Fruit fly (Drosophila melanogaster) whole organism, embryonic: ENCODE results near the gene CG34269.

Experiments used
- Asciz ChIP-seq: fragments of 200-800 bp; sonication (Bioruptor generic); optimal IDR thresholded peaks from 2 replicates; lab custom pipeline; 2017; ENCODE audit warnings: missing biosample characterization, mild to moderate bottlenecking, missing genetic modification characterization, missing genetic modification reagents
- Bteb2 ChIP-seq: fragments of 200-800 bp; sonication (Bioruptor generic); optimal IDR thresholded peaks from 2 replicates; lab custom pipeline; 2016; ENCODE audit warnings: missing biosample characterization, missing genetic modification characterization
- CG11247 ChIP-seq: fragments of 200-800 bp; sonication (Bioruptor generic); IDR thresholded peaks from 2 replicates; pipeline ENCODE4 v1.3.6; 2022; ENCODE audit warnings: missing biosample characterization, missing genetic modification characterization
- CG12769 ChIP-seq: fragments of 200-800 bp; sonication (Bioruptor generic); optimal IDR thresholded peaks from 2 replicates; lab custom pipeline; 2019; ENCODE audit warnings: missing biosample characterization, mild to moderate bottlenecking, missing genetic modification characterization, moderate library complexity
- CG1529 ChIP-seq: fragments of 200-800 bp; sonication (Bioruptor generic); optimal IDR thresholded peaks from 3 replicates; lab custom pipeline; 2018; ENCODE audit warnings: missing biosample characterization, missing genetic modification characterization
- CG17186 ChIP-seq: fragments of 200-800 bp; sonication (Bioruptor generic); optimal IDR thresholded peaks from 3 replicates; lab custom pipeline; 2017; ENCODE audit warnings: missing biosample characterization, missing genetic modification reagents, missing genetic modification characterization
- CG17361 ChIP-seq: fragments of 200-800 bp; sonication (Bioruptor generic); IDR thresholded peaks from 3 replicates; pipeline ENCODE4 v1.3.6; 2022; ENCODE audit warnings: missing biosample characterization, missing genetic modification characterization
- CG4404 ChIP-seq: fragments of 200-800 bp; sonication (Bioruptor generic); IDR thresholded peaks from 2 replicates; pipeline ENCODE4 v1.3.6; 2022; ENCODE audit warnings: missing biosample characterization, missing genetic modification characterization
- CG8290 ChIP-seq, 3 experiments: fragments of 200-800 bp; sonication (Bioruptor generic); optimal IDR thresholded peaks; 2 replicates each; lab custom pipeline; 2016 to 2019; ENCODE audit warnings: missing biosample characterization in 3 of 3, missing genetic modification characterization in 3 of 3, mild to moderate bottlenecking in 2 of 3, moderate library complexity in 1 of 3
- CG8944 ChIP-seq: fragments of 200-800 bp; sonication (Bioruptor generic); optimal IDR thresholded peaks from 3 replicates; lab custom pipeline; 2016; ENCODE audit warnings: missing biosample characterization, missing genetic modification characterization
- D ChIP-seq, 2 experiments: fragments of 200-800 bp in 1 of 2; fragments of >200 bp in 1 of 2; sonication (Bioruptor generic) in 1 of 2; optimal IDR thresholded peaks; 2 replicates in 1 of 2; 3 replicates in 1 of 2; lab custom pipeline; 2017; ENCODE audit warnings: mild to moderate bottlenecking in 1 of 2, missing biosample characterization in 1 of 2, missing genetic modification characterization in 1 of 2, missing genetic modification reagents in 1 of 2
- D19A ChIP-seq: fragments of 200-800 bp; optimal IDR thresholded peaks from 3 replicates; lab custom pipeline; 2019; ENCODE audit warnings: missing biosample characterization, mild to moderate bottlenecking, missing genetic modification characterization, moderate library complexity
- Dip2 ChIP-seq: fragments of 200-800 bp; sonication (Bioruptor generic); IDR thresholded peaks from 2 replicates; pipeline ENCODE4 v1.3.6; 2022; ENCODE audit warnings: missing biosample characterization, missing genetic modification characterization
- E2f1 ChIP-seq: fragments of 200-800 bp; sonication (Bioruptor generic); IDR thresholded peaks from 2 replicates; pipeline ENCODE4 v1.3.6; 2022; ENCODE audit warnings: missing biosample characterization, missing genetic modification characterization
- Mrtf ChIP-seq: fragments of 200-800 bp; sonication (Bioruptor generic); IDR thresholded peaks from 3 replicates; pipeline ENCODE4 v1.3.6; 2022; ENCODE audit warnings: missing biosample characterization, missing genetic modification characterization
- Myb ChIP-seq: fragments of 200-800 bp; sonication (Bioruptor generic); optimal IDR thresholded peaks from 2 replicates; lab custom pipeline; 2016; ENCODE audit warnings: missing biosample characterization, missing genetic modification characterization
- NC2β ChIP-seq: fragments of 200-800 bp; sonication (Bioruptor generic); optimal IDR thresholded peaks from 2 replicates; lab custom pipeline; 2016; ENCODE audit warnings: missing biosample characterization, missing genetic modification characterization
- Nf-YC ChIP-seq: fragments of 200-800 bp; optimal IDR thresholded peaks from 3 replicates; lab custom pipeline; 2019; ENCODE audit warnings: missing biosample characterization, mild to moderate bottlenecking, missing genetic modification characterization, moderate library complexity
- NfI ChIP-seq: fragments of 200-800 bp; sonication (Bioruptor generic); optimal IDR thresholded peaks from 3 replicates; lab custom pipeline; 2018; ENCODE audit warnings: missing biosample characterization, mild to moderate bottlenecking, missing genetic modification characterization, moderate library complexity
- Sry-β ChIP-seq: fragments of 200-800 bp; sonication (Bioruptor generic); optimal IDR thresholded peaks from 2 replicates; lab custom pipeline; 2018; ENCODE audit warnings: missing biosample characterization, mild to moderate bottlenecking, missing genetic modification characterization, moderate library complexity
- Ssrp ChIP-seq: fragments of 200-800 bp; sonication (Bioruptor generic); optimal IDR thresholded peaks from 2 replicates; lab custom pipeline; 2018; ENCODE audit warnings: missing biosample characterization, mild to moderate bottlenecking, missing genetic modification characterization, moderate library complexity
- Stat92E ChIP-seq, 3 experiments: fragments of >200 bp in 2 of 3; fragments of 200-800 bp in 1 of 3; sonication (Bioruptor generic) in 1 of 3; optimal IDR thresholded peaks; 2 replicates each; lab custom pipeline; 2017 to 2019; ENCODE audit warnings: missing biosample characterization in 3 of 3, missing genetic modification characterization in 3 of 3, mild to moderate bottlenecking in 1 of 3, moderate library complexity in 1 of 3
- Taf1 ChIP-seq: fragments of 200-800 bp; sonication (Bioruptor generic); IDR thresholded peaks from 2 replicates; pipeline ENCODE4 v1.3.6; 2022; ENCODE audit warnings: missing biosample characterization, missing genetic modification characterization
- Trl ChIP-seq, 3 experiments: fragments of >200 bp in 2 of 3; fragments of 200-800 bp in 1 of 3; sonication (Bioruptor generic) in 1 of 3; optimal IDR thresholded peaks; 2 replicates in 1 of 3; 3 replicates in 2 of 3; lab custom pipeline; 2016 to 2017; ENCODE audit warnings: missing biosample characterization in 1 of 3, missing genetic modification characterization in 1 of 3
- abd-A ChIP-seq: fragments of 200-800 bp; sonication (Bioruptor generic); optimal IDR thresholded peaks from 3 replicates; lab custom pipeline; 2019; ENCODE audit warnings: missing biosample characterization, mild to moderate bottlenecking, missing genetic modification characterization, moderate library complexity
- ase ChIP-seq: fragments of 200-800 bp; sonication (Bioruptor generic); IDR thresholded peaks from 3 replicates; pipeline ENCODE4 v1.3.6; 2022; ENCODE audit warnings: missing biosample characterization, missing genetic modification characterization
- bigmax ChIP-seq: fragments of 200-800 bp; sonication (Bioruptor generic); optimal IDR thresholded peaks from 2 replicates; lab custom pipeline; 2018; ENCODE audit warnings: missing biosample characterization, mild to moderate bottlenecking, missing genetic modification characterization
- chm ChIP-seq: fragments of 200-800 bp; sonication (Bioruptor generic); IDR thresholded peaks from 2 replicates; pipeline ENCODE4 v1.3.6; 2022; ENCODE audit warnings: missing biosample characterization, missing genetic modification characterization
- chn ChIP-seq: fragments of 200-800 bp; sonication (Bioruptor generic); optimal IDR thresholded peaks from 2 replicates; lab custom pipeline; 2016; ENCODE audit warnings: missing biosample characterization, missing genetic modification characterization
- dan ChIP-seq: fragments of 200-800 bp; sonication (Bioruptor generic); IDR thresholded peaks from 2 replicates; pipeline ENCODE4 v1.3.6; 2022; ENCODE audit warnings: missing biosample characterization, missing genetic modification characterization
- emc ChIP-seq: fragments of 200-800 bp; sonication (Bioruptor generic); optimal IDR thresholded peaks from 2 replicates; lab custom pipeline; 2016; ENCODE audit warnings: missing biosample characterization, missing genetic modification characterization
- en ChIP-seq: fragments of 200-800 bp; sonication (Bioruptor generic); optimal IDR thresholded peaks from 2 replicates; lab custom pipeline; 2016; ENCODE audit warnings: missing biosample characterization, missing genetic modification characterization
- eve ChIP-seq, 2 experiments: fragments of >200 bp; optimal IDR thresholded peaks; 2 replicates each; lab custom pipeline; 2017; ENCODE audit warnings: missing biosample characterization in 2 of 2, missing genetic modification characterization in 2 of 2
- fd3F ChIP-seq: fragments of 200-800 bp; sonication (Bioruptor generic); optimal IDR thresholded peaks from 2 replicates; lab custom pipeline; 2018; ENCODE audit warnings: missing biosample characterization, mild to moderate bottlenecking, missing genetic modification characterization, moderate library complexity
- h ChIP-seq: fragments of >200 bp; optimal IDR thresholded peaks from 2 replicates; lab custom pipeline; 2017
- her ChIP-seq: fragments of 200-800 bp; sonication (Bioruptor generic); optimal IDR thresholded peaks from 2 replicates; lab custom pipeline; 2016; ENCODE audit warnings: missing biosample characterization, missing genetic modification characterization
- jumu ChIP-seq: fragments of 200-800 bp; sonication (Bioruptor generic); optimal IDR thresholded peaks from 3 replicates; lab custom pipeline; 2016; ENCODE audit warnings: missing biosample characterization, missing genetic modification characterization
- lov ChIP-seq, 2 experiments: fragments of 200-800 bp in 1 of 2; fragments of >200 bp in 1 of 2; sonication (Bioruptor generic) in 1 of 2; IDR thresholded peaks in 1 of 2; optimal IDR thresholded peaks in 1 of 2; 2 replicates in 1 of 2; 3 replicates in 1 of 2; pipeline versions ENCODE4 v1.3.6 to Lab custom; 2017 to 2022; ENCODE audit warnings: missing biosample characterization in 1 of 2, missing genetic modification characterization in 1 of 2
- maf-S ChIP-seq: fragments of 200-800 bp; sonication (Bioruptor generic); optimal IDR thresholded peaks from 2 replicates; lab custom pipeline; 2016; ENCODE audit warnings: missing biosample characterization, missing genetic modification characterization
- nerfin-1 ChIP-seq: fragments of 200-800 bp; sonication (Bioruptor generic); optimal IDR thresholded peaks from 3 replicates; lab custom pipeline; 2019; ENCODE audit warnings: missing biosample characterization, mild to moderate bottlenecking, missing genetic modification characterization, moderate library complexity
- phol ChIP-seq: fragments of 200-800 bp; sonication (Bioruptor generic); optimal IDR thresholded peaks from 3 replicates; lab custom pipeline; 2018; ENCODE audit warnings: missing biosample characterization, mild to moderate bottlenecking, missing genetic modification characterization, moderate library complexity
- sug ChIP-seq: fragments of 200-800 bp; optimal IDR thresholded peaks from 2 replicates; lab custom pipeline; 2019; ENCODE audit warnings: missing biosample characterization, mild to moderate bottlenecking, missing genetic modification characterization, moderate library complexity
- tx ChIP-seq: fragments of 200-800 bp; sonication (Bioruptor generic); optimal IDR thresholded peaks from 2 replicates; lab custom pipeline; 2016; ENCODE audit warnings: missing biosample characterization, missing genetic modification characterization
- wdn ChIP-seq: fragments of 200-800 bp; sonication (Bioruptor generic); IDR thresholded peaks from 2 replicates; pipeline ENCODE4 v1.3.6; 2022; ENCODE audit warnings: missing biosample characterization, missing genetic modification characterization
- z ChIP-seq: fragments of 200-800 bp; sonication (Bioruptor generic); IDR thresholded peaks from 3 replicates; pipeline ENCODE4 v1.3.6; 2022; ENCODE audit warnings: missing biosample characterization, missing genetic modification characterization
- zen ChIP-seq: fragments of 200-800 bp; sonication (Bioruptor generic); optimal IDR thresholded peaks from 3 replicates; lab custom pipeline; 2018; ENCODE audit warnings: missing biosample characterization, mild to moderate bottlenecking, missing genetic modification characterization, moderate library complexity
- zfh1 ChIP-seq: fragments of 200-800 bp; sonication (Bioruptor generic); IDR thresholded peaks from 3 replicates; pipeline ENCODE4 v1.3.6; 2022; ENCODE audit warnings: missing biosample characterization, missing genetic modification characterization
- zfh2 ChIP-seq: fragments of 200-800 bp; sonication (Bioruptor generic); optimal IDR thresholded peaks from 2 replicates; lab custom pipeline; 2016; ENCODE audit warnings: missing biosample characterization, missing genetic modification characterization

Gene CG34269

DNA sequence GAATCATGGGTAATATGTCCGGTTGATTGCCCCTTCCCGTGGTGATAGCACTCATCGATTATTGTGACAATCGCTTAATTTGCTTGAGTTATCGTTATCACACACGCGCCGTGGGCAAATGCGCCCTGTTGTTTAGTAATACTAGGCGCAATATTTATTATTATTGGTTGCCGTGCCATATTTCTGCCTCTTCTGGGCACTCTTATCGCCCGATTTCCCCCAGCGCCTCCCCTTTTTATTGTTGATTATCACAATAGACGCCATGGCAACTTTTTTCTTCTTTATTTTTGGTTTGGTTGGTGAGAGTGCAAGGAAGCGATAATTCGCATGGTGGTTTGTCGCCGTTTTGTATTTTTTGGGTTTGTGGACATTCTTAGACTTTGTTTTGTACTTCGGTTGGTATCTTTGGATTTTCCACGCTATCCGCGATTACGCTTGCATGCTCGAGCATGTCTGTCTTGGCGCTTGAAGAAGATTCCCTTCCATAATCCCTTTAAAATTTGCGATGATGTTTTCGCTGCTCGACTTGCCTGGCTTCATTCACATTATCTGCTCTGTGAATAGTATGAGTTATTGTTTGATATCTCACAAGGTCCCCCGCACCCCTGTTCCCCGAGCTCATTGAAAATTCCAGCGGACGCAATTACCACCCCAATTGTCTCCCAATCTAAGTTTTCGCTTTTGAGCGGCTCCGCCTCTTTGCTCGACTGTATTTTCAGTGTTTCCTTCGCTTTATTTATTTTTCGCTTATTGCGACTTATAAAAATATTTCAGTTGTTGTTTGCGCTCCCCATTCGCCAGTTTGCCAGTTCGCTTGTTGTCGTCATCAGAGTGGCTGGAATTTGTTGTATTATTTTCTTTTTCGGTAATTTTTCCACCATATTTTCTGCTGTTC, 20.4 kb downstream of the CG34269 start (continued):
- TF ChIP-seq Trl (optimal IDR thresholded peaks at IDR 0.05; lab: Kevin White, UChicago) (no peak), Trl (GFP tag; optimal IDR thresholded peaks at IDR 0.05; lab: Kevin White, UChicago) (no peak), emc (GFP tag; lab: Kevin White, UChicago) (no peak), her (no peak), tx (GFP tag; lab: Kevin White, UChicago) (no peak), abd-A (tag; lab: Kevin White, UChicago) (peak; percentile 28), bigmax (GFP tag; lab: Kevin White, UChicago) (no peak), D19A (tag; lab: Kevin White, UChicago) (no peak), phol (tag; lab: Kevin White, UChicago) (no peak), maf-S (GFP tag; lab: Kevin White, UChicago) (no peak), ase (no peak), zfh1 (GFP tag; lab: Robert Waterston, UW) (no peak), sug (peak; percentile 84), en (GFP tag; lab: Kevin White, UChicago) (no peak), CG17361 (GFP tag; lab: Robert Waterston, UW) (no peak), fd3F (GFP tag; lab: Kevin White, UChicago) (no peak), Nf-YC (tag; lab: Kevin White, UChicago) (peak; percentile 15), Asciz (GFP tag; lab: Kevin White, UChicago) (no peak), Dip2 (GFP tag; lab: Robert Waterston, UW) (no peak), Myb (GFP tag; lab: Kevin White, UChicago) (peak; percentile 6), CG8944 (GFP tag; lab: Kevin White, UChicago) (no peak), zfh2 (no peak), NfI (GFP tag; lab: Kevin White, UChicago) (no peak), Mrtf (GFP tag; lab: Robert Waterston, UW) (no peak), CG12769 (tag; lab: Kevin White, UChicago) (peak; percentile 11), jumu (GFP tag; lab: Kevin White, UChicago) (no peak), NC2β (no peak), Ssrp (tag; lab: Kevin White, UChicago) (no peak), CG8290 (GFP tag; optimal IDR thresholded peaks at IDR 0.05; lab: Kevin White, UChicago) (no peak), CG8290 (tag; optimal IDR thresholded peaks at IDR 0.05; lab: Kevin White, UChicago) (peak in 1 of 2 experiments; percentile 25), CG1529 (GFP tag; lab: Kevin White, UChicago) (no peak), CG17186 (GFP tag; lab: Kevin White, UChicago) (no peak), nerfin-1 (tag; lab: Kevin White, UChicago) (peak; percentile 68), Taf1 (no peak), Stat92E (GFP tag; optimal IDR thresholded peaks at IDR 0.05; lab: Kevin White, UChicago) (no peak), eve (GFP tag; optimal IDR thresholded peaks at IDR 0.05; lab: Kevin White, UChicago) (peak in 1 of 2 experiments; percentile 23), dan (GFP tag; lab: Robert Waterston, UW) (no peak), Sry-β (GFP tag; lab: Kevin White, UChicago) (no peak), z (GFP tag; lab: Robert Waterston, UW) (no peak), E2f1 (GFP tag; lab: Robert Waterston, UW) (no peak), D (optimal IDR thresholded peaks at IDR 0.05; lab: Kevin White, UChicago) (no peak), D (GFP tag; optimal IDR thresholded peaks at IDR 0.05; lab: Kevin White, UChicago) (no peak), h (lab: Kevin White, UChicago) (no peak), lov (optimal IDR thresholded peaks at IDR 0.05; lab: Kevin White, UChicago) (no peak), lov (GFP tag; IDR thresholded peaks at IDR 0.05; lab: Robert Waterston, UW) (no peak), chm (GFP tag; lab: Robert Waterston, UW) (no peak), wdn (no peak), Bteb2 (GFP tag; lab: Kevin White, UChicago) (no peak), CG11247 (no peak), zen (tag; lab: Kevin White, UChicago) (no peak), chn (GFP tag; lab: Kevin White, UChicago) (no peak), CG4404 (no peak)
